Fruit fly (Drosophila melanogaster) whole organism, embryonic: ENCODE measurements around the gene CG15515.
A peak's percentile ranks its signal among the peaks of the same experiment; 100 is the strongest.

ENCODE experiments used
- Antp ChIP-seq: fragments of 200-800 bp; sonication (Bioruptor generic); optimal IDR thresholded peaks from 3 replicates; lab custom pipeline; 2016; ENCODE audit warnings: missing biosample characterization, missing genetic modification characterization
- Asciz ChIP-seq: fragments of 200-800 bp; sonication (Bioruptor generic); optimal IDR thresholded peaks from 2 replicates; lab custom pipeline; 2017; ENCODE audit warnings: missing biosample characterization, mild to moderate bottlenecking, missing genetic modification characterization, missing genetic modification reagents
- CG10147 ChIP-seq: fragments of 200-800 bp; sonication (Bioruptor generic); optimal IDR thresholded peaks from 2 replicates; lab custom pipeline; 2019; ENCODE audit warnings: missing biosample characterization, mild to moderate bottlenecking, missing genetic modification characterization, moderate library complexity
- CG10979 ChIP-seq: fragments of 200-800 bp; sonication (Bioruptor generic); optimal IDR thresholded peaks from 2 replicates; lab custom pipeline; 2018; ENCODE audit warnings: missing biosample characterization, mild to moderate bottlenecking, missing genetic modification characterization, moderate library complexity
- CG12219 ChIP-seq: fragments of 200-800 bp; sonication (Bioruptor generic); optimal IDR thresholded peaks from 3 replicates; lab custom pipeline; 2018; ENCODE audit warnings: missing biosample characterization, mild to moderate bottlenecking, missing genetic modification characterization
- CG12299 ChIP-seq: fragments of 200-800 bp; sonication (Bioruptor generic); optimal IDR thresholded peaks from 2 replicates; lab custom pipeline; 2018; ENCODE audit warnings: missing biosample characterization, mild to moderate bottlenecking, missing genetic modification characterization
- CG1233 ChIP-seq: fragments of 200-800 bp; sonication (Bioruptor generic); optimal IDR thresholded peaks from 4 replicates; lab custom pipeline; 2018; ENCODE audit warnings: missing biosample characterization, mild to moderate bottlenecking, missing genetic modification characterization
- CG12659 ChIP-seq: fragments of 200-800 bp; sonication (Bioruptor generic); optimal IDR thresholded peaks from 3 replicates; lab custom pipeline; 2017; ENCODE audit warnings: mild to moderate bottlenecking, missing biosample characterization, missing genetic modification reagents, missing genetic modification characterization
- CG12942 ChIP-seq: fragments of 200-800 bp; sonication (Bioruptor generic); optimal IDR thresholded peaks from 3 replicates; lab custom pipeline; 2016; ENCODE audit warnings: missing biosample characterization, missing genetic modification characterization
- CG13424 ChIP-seq: fragments of 200-800 bp; sonication (Bioruptor generic); optimal IDR thresholded peaks from 2 replicates; lab custom pipeline; 2019; ENCODE audit warnings: missing biosample characterization, mild to moderate bottlenecking, missing genetic modification characterization, moderate library complexity
- CG13624 ChIP-seq: fragments of 200-800 bp; sonication (Bioruptor generic); optimal IDR thresholded peaks from 2 replicates; lab custom pipeline; 2016; ENCODE audit warnings: missing biosample characterization, missing genetic modification characterization
- CG13775 ChIP-seq: fragments of 200-800 bp; sonication (Bioruptor generic); optimal IDR thresholded peaks from 3 replicates; lab custom pipeline; 2017; ENCODE audit warnings: missing biosample characterization, mild to moderate bottlenecking, missing genetic modification characterization
- CG16813 ChIP-seq: fragments of 200-800 bp; sonication (Bioruptor generic); IDR thresholded peaks from 3 replicates; pipeline ENCODE4 v1.3.6; 2022; ENCODE audit warnings: missing biosample characterization, missing genetic modification characterization; ENCODE audit not compliant: partially characterized antibody
- CG17328 ChIP-seq: fragments of 200-800 bp; sonication (Bioruptor generic); IDR thresholded peaks from 2 replicates; pipeline ENCODE4 v1.3.6; 2022; ENCODE audit warnings: missing biosample characterization, missing genetic modification characterization
- CG1832 ChIP-seq: fragments of 200-800 bp; sonication (Bioruptor generic); optimal IDR thresholded peaks from 2 replicates; lab custom pipeline; 2017; ENCODE audit warnings: missing biosample characterization, mild to moderate bottlenecking, missing genetic modification characterization, inconsistent platforms
- CG2712 ChIP-seq: fragments of 200-800 bp; optimal IDR thresholded peaks from 3 replicates; lab custom pipeline; 2019; ENCODE audit warnings: missing biosample characterization, mild to moderate bottlenecking, missing genetic modification characterization, moderate library complexity
- CG4424 ChIP-seq: fragments of 200-800 bp; sonication (Bioruptor generic); optimal IDR thresholded peaks from 3 replicates; lab custom pipeline; 2016; ENCODE audit warnings: missing biosample characterization, missing genetic modification characterization
- CG6254 ChIP-seq: fragments of 200-800 bp; sonication (Bioruptor generic); optimal IDR thresholded peaks from 3 replicates; lab custom pipeline; 2017; ENCODE audit warnings: mild to moderate bottlenecking, missing biosample characterization, missing genetic modification reagents, missing genetic modification characterization
- CG7745 ChIP-seq: fragments of 200-800 bp; sonication (Bioruptor generic); optimal IDR thresholded peaks from 2 replicates; lab custom pipeline; 2018; ENCODE audit warnings: missing biosample characterization, mild to moderate bottlenecking, missing genetic modification characterization, moderate library complexity
- CG8388 ChIP-seq: fragments of 200-800 bp; sonication (Bioruptor generic); optimal IDR thresholded peaks from 2 replicates; lab custom pipeline; 2019; ENCODE audit warnings: missing biosample characterization, mild to moderate bottlenecking, missing genetic modification characterization, moderate library complexity
- CG8478 ChIP-seq: fragments of >200 bp; optimal IDR thresholded peaks from 2 replicates; lab custom pipeline; 2018
- D ChIP-seq, 2 experiments: fragments of 200-800 bp in 1 of 2; fragments of >200 bp in 1 of 2; sonication (Bioruptor generic) in 1 of 2; optimal IDR thresholded peaks; 2 replicates in 1 of 2; 3 replicates in 1 of 2; lab custom pipeline; 2017; ENCODE audit warnings: mild to moderate bottlenecking in 1 of 2, missing biosample characterization in 1 of 2, missing genetic modification characterization in 1 of 2, missing genetic modification reagents in 1 of 2
- Dbx ChIP-seq: fragments of 200-800 bp; sonication (Bioruptor generic); IDR thresholded peaks from 3 replicates; pipeline ENCODE4 v1.3.6; 2022; ENCODE audit warnings: missing biosample characterization, missing genetic modification characterization
- E2f2 ChIP-seq: fragments of 200-800 bp; sonication (Bioruptor generic); IDR thresholded peaks from 2 replicates; pipeline ENCODE4 v1.3.6; 2022; ENCODE audit warnings: missing biosample characterization, missing genetic modification characterization
- HHEX ChIP-seq: fragments of 200-800 bp; sonication (Bioruptor generic); optimal IDR thresholded peaks from 3 replicates; lab custom pipeline; 2017; ENCODE audit warnings: missing biosample characterization, mild to moderate bottlenecking, missing genetic modification characterization, missing genetic modification reagents
- HLH4C ChIP-seq: fragments of 200-800 bp; sonication (Bioruptor generic); IDR thresholded peaks from 3 replicates; pipeline ENCODE4 v1.3.6; 2022; ENCODE audit warnings: missing biosample characterization, missing genetic modification characterization; ENCODE audit not compliant: partially characterized antibody
- Hmx ChIP-seq: fragments of 200-800 bp; sonication (Bioruptor generic); optimal IDR thresholded peaks from 2 replicates; lab custom pipeline; 2016; ENCODE audit warnings: missing biosample characterization, missing genetic modification characterization
- Mes4 ChIP-seq: fragments of 200-800 bp; sonication (Bioruptor generic); optimal IDR thresholded peaks from 2 replicates; lab custom pipeline; 2016; ENCODE audit warnings: missing biosample characterization, missing genetic modification characterization
- Ptx1 ChIP-seq: fragments of 200-800 bp; sonication (Bioruptor generic); IDR thresholded peaks from 2 replicates; pipeline ENCODE4 v1.3.6; 2022; ENCODE audit warnings: missing biosample characterization, missing genetic modification characterization
- Rfx ChIP-seq: fragments of 200-800 bp; sonication (Bioruptor generic); IDR thresholded peaks from 2 replicates; pipeline ENCODE4 v1.3.6; 2022; ENCODE audit warnings: missing biosample characterization, missing genetic modification characterization
- Sox100B ChIP-seq: fragments of 200-800 bp; sonication (Bioruptor generic); optimal IDR thresholded peaks from 3 replicates; lab custom pipeline; 2018; ENCODE audit warnings: missing biosample characterization, mild to moderate bottlenecking, missing genetic modification characterization
- Usf ChIP-seq: fragments of 200-800 bp; sonication (Bioruptor generic); optimal IDR thresholded peaks from 2 replicates; lab custom pipeline; 2017; ENCODE audit warnings: missing genotype, missing biosample characterization, missing genetic modification characterization
- bcd ChIP-seq: fragments of 200-800 bp; sonication (Bioruptor generic); optimal IDR thresholded peaks from 2 replicates; lab custom pipeline; 2017; ENCODE audit warnings: missing biosample characterization, mild to moderate bottlenecking, missing genetic modification characterization
- bowl ChIP-seq: fragments of 200-800 bp; sonication (Bioruptor generic); IDR thresholded peaks from 2 replicates; pipeline ENCODE4 v1.3.6; 2022; ENCODE audit warnings: missing biosample characterization, missing genetic modification characterization
- cato ChIP-seq: fragments of 200-800 bp; sonication (Bioruptor generic); optimal IDR thresholded peaks from 2 replicates; lab custom pipeline; 2016; ENCODE audit warnings: missing biosample characterization, missing genetic modification characterization, borderline replicate concordance
- dysf ChIP-seq: fragments of 200-800 bp; sonication (Bioruptor generic); IDR thresholded peaks from 3 replicates; pipeline ENCODE4 v1.3.6; 2022; ENCODE audit warnings: missing biosample characterization, missing genetic modification characterization
- esg ChIP-seq: fragments of 200-800 bp; sonication (Bioruptor generic); conservative IDR thresholded peaks from 2 replicates; pipeline ENCODE4 v1.3.6; 2022; ENCODE audit warnings: missing biosample characterization, missing genetic modification characterization
- insv ChIP-seq, 2 experiments: fragments of 200-800 bp; sonication (Bioruptor generic); optimal IDR thresholded peaks; 3 replicates each; lab custom pipeline; 2016 to 2018; ENCODE audit warnings: missing biosample characterization in 2 of 2, missing genetic modification characterization in 2 of 2
- kah ChIP-seq: fragments of 200-800 bp; sonication (Bioruptor generic); optimal IDR thresholded peaks from 2 replicates; lab custom pipeline; 2018; ENCODE audit warnings: missing biosample characterization, mild to moderate bottlenecking, missing genetic modification characterization
- lmd ChIP-seq: fragments of 200-800 bp; sonication (Bioruptor generic); IDR thresholded peaks from 2 replicates; pipeline ENCODE4 v1.3.6; 2022; ENCODE audit warnings: missing biosample characterization, missing genetic modification characterization
- pzg ChIP-seq: fragments of 200-800 bp; sonication (Bioruptor generic); optimal IDR thresholded peaks from 3 replicates; lab custom pipeline; 2018; ENCODE audit warnings: missing biosample characterization, mild to moderate bottlenecking, missing genetic modification characterization, moderate library complexity
- scrt ChIP-seq: fragments of 200-800 bp; sonication (Bioruptor generic); optimal IDR thresholded peaks from 2 replicates; lab custom pipeline; 2018; ENCODE audit warnings: missing biosample characterization, mild to moderate bottlenecking, missing genetic modification characterization, moderate library complexity
- sim ChIP-seq: fragments of 200-800 bp; sonication (Bioruptor generic); IDR thresholded peaks from 2 replicates; pipeline ENCODE4 v1.3.6; 2022; ENCODE audit warnings: missing biosample characterization, missing genetic modification characterization
- slou ChIP-seq: fragments of 200-800 bp; sonication (Bioruptor generic); optimal IDR thresholded peaks from 3 replicates; lab custom pipeline; 2016; ENCODE audit warnings: missing biosample characterization, missing genetic modification characterization
- sob ChIP-seq: fragments of 200-800 bp; sonication (Bioruptor generic); IDR thresholded peaks from 2 replicates; pipeline ENCODE4 v1.3.6; 2022; ENCODE audit warnings: missing biosample characterization, missing genetic modification characterization
- tap ChIP-seq: fragments of 200-800 bp; optimal IDR thresholded peaks from 3 replicates; lab custom pipeline; 2019; ENCODE audit warnings: missing biosample characterization, mild to moderate bottlenecking, missing genetic modification characterization, moderate library complexity
- zen ChIP-seq: fragments of 200-800 bp; sonication (Bioruptor generic); optimal IDR thresholded peaks from 3 replicates; lab custom pipeline; 2018; ENCODE audit warnings: missing biosample characterization, mild to moderate bottlenecking, missing genetic modification characterization, moderate library complexity

The CG15515 gene

DNA sequence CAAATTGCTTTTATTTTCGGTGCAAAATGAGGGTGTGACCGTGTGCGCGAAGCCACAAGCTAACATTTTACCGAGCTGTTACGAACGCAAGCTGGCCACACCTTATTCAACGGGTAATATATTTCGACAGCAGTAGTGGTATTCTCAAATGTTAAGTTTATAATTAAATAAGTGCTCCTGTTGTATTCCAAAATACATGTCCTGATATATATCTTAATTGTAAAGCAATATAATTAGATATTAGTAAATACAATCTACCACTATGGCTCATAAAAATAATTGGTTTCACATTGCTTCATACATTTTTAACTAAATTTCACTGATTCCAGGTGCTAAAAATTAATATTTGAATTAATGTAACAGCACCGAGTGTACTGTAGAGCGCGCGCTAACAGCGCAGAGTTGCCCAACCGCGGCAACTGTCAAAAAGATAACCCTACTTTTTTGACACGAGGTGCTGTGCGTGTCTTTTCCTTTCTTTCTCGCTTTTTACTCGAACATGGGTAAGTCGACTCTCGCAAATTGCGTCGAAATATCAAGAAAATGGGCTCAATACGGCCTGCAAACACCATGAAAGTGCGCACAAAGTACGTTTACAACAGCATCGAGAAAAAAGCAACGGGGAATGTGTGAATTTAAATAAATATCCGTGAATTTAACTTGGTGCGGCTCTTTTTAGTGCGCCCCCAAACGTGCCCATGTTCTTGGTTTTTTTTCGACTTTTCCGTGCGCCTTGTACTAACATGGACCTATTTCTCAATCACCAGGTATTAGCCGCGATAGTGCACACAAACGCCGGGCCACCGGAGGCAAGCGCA lies 43.6 kb upstream of the CG15515 start, which contains the start of the genes CG15514 and RpS8 (continued):
- TF ChIP-seq E2f2 (peak; percentile 72), Hmx (no peak), insv (GFP tag; optimal IDR thresholded peaks at IDR 0.05; lab: Kevin White, UChicago) (peak in 1 of 2 experiments; percentile 55), sim (no peak), dysf (peak; percentile 46; the same call in 2 of the 3 replicates), scrt (GFP tag; lab: Kevin White, UChicago) (peak; percentile 51), HLH4C (GFP tag; lab: Robert Waterston, UW) (0 out of 3 replicates have a peak, but pooled peaks have one; percentile 16), CG8388 (GFP tag; lab: Kevin White, UChicago) (peak; percentile 50), zen (tag; lab: Kevin White, UChicago) (peak; percentile 59), CG12299 (peak; percentile 45), CG8478 (lab: Kevin White, UChicago) (no peak), CG12942 (GFP tag; lab: Kevin White, UChicago) (peak; percentile 3), Ptx1 (peak; percentile 37; the same call in 1 of the 2 replicates), CG13624 (GFP tag; lab: Kevin White, UChicago) (peak; percentile 28), Sox100B (GFP tag; lab: Kevin White, UChicago) (no peak), Dbx (GFP tag; lab: Robert Waterston, UW) (peak; percentile 67), CG2712 (tag; lab: Kevin White, UChicago) (peak; percentile 44), cato (GFP tag; lab: Kevin White, UChicago) (no peak), CG4424 (GFP tag; lab: Kevin White, UChicago) (peak; percentile 42), esg (GFP tag; lab: Robert Waterston, UW) (no peak; the same call in 1 of the 2 replicates), kah (peak; percentile 30), CG16813 (0 out of 3 replicates have a peak, but pooled peaks have one; percentile 16), Rfx (GFP tag; lab: Robert Waterston, UW) (peak; percentile 73), CG13775 (GFP tag; lab: Kevin White, UChicago) (peak; percentile 67), CG17328 (GFP tag; lab: Robert Waterston, UW) (0 out of 2 replicates have a peak, but pooled peaks have one; percentile 30), CG12659 (peak; percentile 88), CG7745 (tag; lab: Kevin White, UChicago) (no peak), slou (GFP tag; lab: Kevin White, UChicago) (no peak), D (optimal IDR thresholded peaks at IDR 0.05; lab: Kevin White, UChicago) (no peak), D (GFP tag; optimal IDR thresholded peaks at IDR 0.05; lab: Kevin White, UChicago) (peak; percentile 29), CG1832 (no peak), bcd (GFP tag; lab: Kevin White, UChicago) (peak; percentile 77), tap (tag; lab: Kevin White, UChicago) (peak; percentile 69), Mes4 (GFP tag; lab: Kevin White, UChicago) (peak; percentile 78), CG13424 (peak; percentile 72), HHEX (GFP tag; lab: Kevin White, UChicago) (peak; percentile 68), sob (GFP tag; lab: Robert Waterston, UW) (peak; percentile 52; the same call in 1 of the 2 replicates), CG6254 (GFP tag; lab: Kevin White, UChicago) (peak; percentile 35), CG10979 (tag; lab: Kevin White, UChicago) (peak; percentile 49), Antp (GFP tag; lab: Kevin White, UChicago) (peak; percentile 4), pzg (GFP tag; lab: Kevin White, UChicago) (peak; percentile 67), lmd (GFP tag; lab: Robert Waterston, UW) (peak; percentile 33; the same call in 1 of the 2 replicates), Usf (peak; percentile 8), Asciz (GFP tag; lab: Kevin White, UChicago) (peak; percentile 56), CG10147 (GFP tag; lab: Kevin White, UChicago) (peak; percentile 50), CG1233 (GFP tag; lab: Kevin White, UChicago) (peak; percentile 65), bowl (GFP tag; lab: Robert Waterston, UW) (no peak), CG12219 (GFP tag; lab: Kevin White, UChicago) (peak; percentile 22)
